Fruit fly (Drosophila melanogaster): ENCODE results near the gene Ssdp.

Ssdp gene

dm6 chr3R:18220211-18220749, 20.9 kb upstream of the Ssdp start, which contains the start of the genes CG7988 and CG7183 (continued):
- TF ChIP-seq nom (GFP tag; optimal IDR thresholded peaks at IDR 0.05) (peak; percentile 89), tx (GFP tag; optimal IDR thresholded peaks at IDR 0.05) (peak; percentile 93), ara (GFP tag; IDR thresholded peaks at IDR 0.05) (peak; percentile 98), Side (GFP tag; optimal IDR thresholded peaks at IDR 0.05) (peak; percentile 90), CG8290 (GFP tag; optimal IDR thresholded peaks at IDR 0.05) (peak; percentile 98), CG8290 (tag; optimal IDR thresholded peaks at IDR 0.05) (peak in 1 of 2 experiments; percentile 83), CG11247 (GFP tag; IDR thresholded peaks at IDR 0.05) (peak; percentile 98), CG14667 (GFP tag; IDR thresholded peaks at IDR 0.05) (peak; percentile 99), btn (GFP tag; optimal IDR thresholded peaks at IDR 0.05) (peak; percentile 78), Elba2 (GFP tag; optimal IDR thresholded peaks at IDR 0.05) (peak; percentile 93), sc (optimal IDR thresholded peaks at IDR 0.05) (no peak), sc (GFP tag; optimal IDR thresholded peaks at IDR 0.05) (peak; percentile 97), Vsx1 (GFP tag; optimal IDR thresholded peaks at IDR 0.05) (peak; percentile 96), CG7556 (GFP tag; optimal IDR thresholded peaks at IDR 0.05) (peak; percentile 97), ap (GFP tag; IDR thresholded peaks at IDR 0.05) (peak; percentile 98), CG6272 (GFP tag; IDR thresholded peaks at IDR 0.05) (peak; percentile 98), CG31388 (GFP tag; optimal IDR thresholded peaks at IDR 0.05) (peak; percentile 92), D19B (GFP tag; optimal IDR thresholded peaks at IDR 0.05) (peak; percentile 79), CG4282 (GFP tag; optimal IDR thresholded peaks at IDR 0.05) (peak; percentile 70), eyg (GFP tag; optimal IDR thresholded peaks at IDR 0.05) (peak; percentile 89), Mes4 (GFP tag; optimal IDR thresholded peaks at IDR 0.05) (peak; percentile 87), CG17385 (GFP tag; optimal IDR thresholded peaks at IDR 0.05) (peak; percentile 100), gsb (GFP tag; IDR thresholded peaks at IDR 0.05) (peak; percentile 94), CG11696 (GFP tag; IDR thresholded peaks at IDR 0.05) (peak; percentile 93), mam (GFP tag; optimal IDR thresholded peaks at IDR 0.05) (peak; percentile 96), CG30403 (GFP tag; optimal IDR thresholded peaks at IDR 0.05) (peak; percentile 99), CG10366 (GFP tag; IDR thresholded peaks at IDR 0.05) (peak; percentile 98), dm (GFP tag; optimal IDR thresholded peaks at IDR 0.05) (peak; percentile 91), danr (GFP tag; IDR thresholded peaks at IDR 0.05) (peak; percentile 96), CG11085 (GFP tag; IDR thresholded peaks at IDR 0.05) (peak; percentile 97), CG11723 (GFP tag; optimal IDR thresholded peaks at IDR 0.05) (peak; percentile 92), CG1647 (GFP tag; optimal IDR thresholded peaks at IDR 0.05) (peak; percentile 85), bowl (GFP tag; IDR thresholded peaks at IDR 0.05) (peak; percentile 91), CG33213 (GFP tag; optimal IDR thresholded peaks at IDR 0.05) (peak; percentile 81), CG6683 (GFP tag; optimal IDR thresholded peaks at IDR 0.05) (peak; percentile 85), Rx (GFP tag; IDR thresholded peaks at IDR 0.05) (peak; percentile 93), CG3847 (GFP tag; IDR thresholded peaks at IDR 0.05) (peak; percentile 98), ssp (GFP tag; IDR thresholded peaks at IDR 0.05) (peak; percentile 95), CG17912 (GFP tag; optimal IDR thresholded peaks at IDR 0.05) (peak; percentile 83), salm (tag; optimal IDR thresholded peaks at IDR 0.05) (peak; percentile 97), emc (GFP tag; optimal IDR thresholded peaks at IDR 0.05) (peak; percentile 83), Aef1 (GFP tag; IDR thresholded peaks at IDR 0.05) (peak; percentile 97), Hey (tag; optimal IDR thresholded peaks at IDR 0.05) (no peak), sens (GFP tag) (peak; percentile 99), CG11560 (tag; IDR thresholded peaks at IDR 0.05) (peak; percentile 90)

All from whole organism, embryonic.